Fruit fly (Drosophila melanogaster) whole organism, embryonic: ENCODE measurements around the gene Mul1.

Source experiments
- Ada2b ChIP-seq: fragments of 200-800 bp; sonication (Bioruptor generic); IDR thresholded peaks from 2 replicates; pipeline ENCODE4 v1.3.6; 2022; ENCODE audit warnings: missing biosample characterization, missing genetic modification characterization
- Atf6 ChIP-seq: fragments of 200-800 bp; sonication (Bioruptor generic); IDR thresholded peaks from 2 replicates; pipeline ENCODE4 v1.3.6; 2022; ENCODE audit warnings: missing biosample characterization, missing genetic modification characterization
- Awh ChIP-seq: fragments of 200-800 bp; sonication (Bioruptor generic); IDR thresholded peaks from 2 replicates; pipeline ENCODE4, ENCODE4 v1.3.6; 2022; ENCODE audit warnings: missing biosample characterization, missing genetic modification characterization
- Blimp-1 ChIP-seq: fragments of 200-800 bp; sonication (Bioruptor generic); optimal IDR thresholded peaks from 3 replicates; lab custom pipeline; 2018; ENCODE audit warnings: missing biosample characterization, missing genetic modification characterization, mild to moderate bottlenecking, moderate library complexity, missing genetic modification reagents
- CG10366 ChIP-seq: fragments of 200-800 bp; sonication (Bioruptor generic); IDR thresholded peaks from 2 replicates; pipeline ENCODE4 v1.3.6; 2022; ENCODE audit warnings: missing biosample characterization, missing genetic modification characterization
- CG10431 ChIP-seq: fragments of 200-800 bp; sonication (Bioruptor generic); optimal IDR thresholded peaks from 3 replicates; lab custom pipeline; 2018; ENCODE audit warnings: missing biosample characterization, mild to moderate bottlenecking, missing genetic modification characterization
- CG12155 ChIP-seq: fragments of 200-800 bp; sonication (Bioruptor generic); optimal IDR thresholded peaks from 3 replicates; lab custom pipeline; 2016; ENCODE audit warnings: missing biosample characterization, missing genetic modification characterization
- CG12299 ChIP-seq: fragments of 200-800 bp; sonication (Bioruptor generic); optimal IDR thresholded peaks from 2 replicates; lab custom pipeline; 2018; ENCODE audit warnings: missing biosample characterization, mild to moderate bottlenecking, missing genetic modification characterization
- CG13894 ChIP-seq: fragments of 200-800 bp; sonication (Bioruptor generic); optimal IDR thresholded peaks from 3 replicates; lab custom pipeline; 2018; ENCODE audit warnings: missing biosample characterization, mild to moderate bottlenecking, missing genetic modification characterization, moderate library complexity
- CG15011 ChIP-seq: fragments of 200-800 bp; sonication (Bioruptor generic); optimal IDR thresholded peaks from 3 replicates; lab custom pipeline; 2018; ENCODE audit warnings: missing biosample characterization, mild to moderate bottlenecking, missing genetic modification characterization
- CG16779 ChIP-seq: fragments of 200-800 bp; sonication (Bioruptor generic); IDR thresholded peaks from 2 replicates; pipeline ENCODE4 v1.3.6; 2022; ENCODE audit warnings: missing biosample characterization, missing genetic modification characterization
- CG17359 ChIP-seq: fragments of 200-800 bp; sonication (Bioruptor generic); optimal IDR thresholded peaks from 3 replicates; lab custom pipeline; 2018; ENCODE audit warnings: missing biosample characterization, mild to moderate bottlenecking, missing genetic modification characterization, moderate library complexity
- CG17361 ChIP-seq: fragments of 200-800 bp; sonication (Bioruptor generic); IDR thresholded peaks from 3 replicates; pipeline ENCODE4 v1.3.6; 2022; ENCODE audit warnings: missing biosample characterization, missing genetic modification characterization
- CG4424 ChIP-seq: fragments of 200-800 bp; sonication (Bioruptor generic); optimal IDR thresholded peaks from 3 replicates; lab custom pipeline; 2016; ENCODE audit warnings: missing biosample characterization, missing genetic modification characterization
- CG5953 ChIP-seq: fragments of 200-800 bp; sonication (Bioruptor generic); IDR thresholded peaks from 2 replicates; pipeline ENCODE4 v1.3.6; 2022; ENCODE audit warnings: missing biosample characterization, missing genetic modification characterization
- CG6854 ChIP-seq: fragments of 200-800 bp; sonication (Bioruptor generic); optimal IDR thresholded peaks from 3 replicates; lab custom pipeline; 2017; ENCODE audit warnings: missing biosample characterization, mild to moderate bottlenecking, missing genetic modification characterization
- CG7963 ChIP-seq: fragments of 200-800 bp; sonication (Bioruptor generic); IDR thresholded peaks from 3 replicates; pipeline ENCODE4 v1.3.6; 2022; ENCODE audit warnings: missing biosample characterization, missing genetic modification characterization; ENCODE audit not compliant: partially characterized antibody
- CG8290 ChIP-seq, 3 experiments: fragments of 200-800 bp; sonication (Bioruptor generic); optimal IDR thresholded peaks; 2 replicates each; lab custom pipeline; 2016 to 2019; ENCODE audit warnings: missing biosample characterization in 3 of 3, missing genetic modification characterization in 3 of 3, mild to moderate bottlenecking in 2 of 3, moderate library complexity in 1 of 3
- CG9437 ChIP-seq: fragments of 200-800 bp; sonication (Bioruptor generic); optimal IDR thresholded peaks from 2 replicates; lab custom pipeline; 2018; ENCODE audit warnings: missing biosample characterization, mild to moderate bottlenecking, missing genetic modification characterization
- Dfd ChIP-seq, 2 experiments: fragments of >200 bp; optimal IDR thresholded peaks; 2 replicates each; lab custom pipeline; 2017; ENCODE audit warnings: missing biosample characterization in 2 of 2, missing genetic modification characterization in 2 of 2
- Dll ChIP-seq: fragments of 200-800 bp; sonication (Bioruptor generic); IDR thresholded peaks from 4 replicates; pipeline ENCODE4 v1.3.6; 2022; ENCODE audit warnings: missing biosample characterization, missing genetic modification characterization; ENCODE audit not compliant: partially characterized antibody
- Drgx ChIP-seq: fragments of 200-800 bp; sonication (Bioruptor generic); IDR thresholded peaks from 2 replicates; pipeline ENCODE4 v1.3.6; 2022; ENCODE audit warnings: missing biosample characterization, missing genetic modification characterization
- Ets97D ChIP-seq: fragments of 200-800 bp; sonication (Bioruptor generic); optimal IDR thresholded peaks from 3 replicates; lab custom pipeline; 2016; ENCODE audit warnings: missing biosample characterization, missing genetic modification characterization
- HHEX ChIP-seq: fragments of 200-800 bp; sonication (Bioruptor generic); optimal IDR thresholded peaks from 3 replicates; lab custom pipeline; 2017; ENCODE audit warnings: missing biosample characterization, mild to moderate bottlenecking, missing genetic modification characterization, missing genetic modification reagents
- MTF-1 ChIP-seq: fragments of 200-800 bp; sonication (Bioruptor generic); optimal IDR thresholded peaks from 2 replicates; lab custom pipeline; 2018; ENCODE audit warnings: missing biosample characterization, mild to moderate bottlenecking, missing genetic modification characterization, borderline replicate concordance
- Optix ChIP-seq: fragments of 200-800 bp; sonication (Bioruptor generic); IDR thresholded peaks from 3 replicates; pipeline ENCODE4 v1.3.6; 2022; ENCODE audit warnings: missing biosample characterization, missing genetic modification characterization
- Rfx ChIP-seq: fragments of 200-800 bp; sonication (Bioruptor generic); IDR thresholded peaks from 2 replicates; pipeline ENCODE4 v1.3.6; 2022; ENCODE audit warnings: missing biosample characterization, missing genetic modification characterization
- Sox102F ChIP-seq: fragments of 200-800 bp; sonication (Bioruptor generic); optimal IDR thresholded peaks from 2 replicates; lab custom pipeline; 2018; ENCODE audit warnings: missing biosample characterization, mild to moderate bottlenecking, missing genetic modification characterization, moderate library complexity
- TFAM ChIP-seq: fragments of 200-800 bp; sonication (Bioruptor generic); optimal IDR thresholded peaks from 2 replicates; lab custom pipeline; 2017; ENCODE audit warnings: missing biosample characterization, missing genetic modification characterization, inconsistent platforms
- Tbp ChIP-seq: fragments of >200 bp; optimal IDR thresholded peaks from 2 replicates; lab custom pipeline; 2018; ENCODE audit warnings: missing biosample characterization, missing genetic modification characterization
- Xrp1 ChIP-seq: fragments of 200-800 bp; sonication (Bioruptor generic); IDR thresholded peaks from 2 replicates; pipeline ENCODE4 v1.3.6; 2022; ENCODE audit warnings: missing biosample characterization, missing genetic modification characterization
- bowl ChIP-seq: fragments of 200-800 bp; sonication (Bioruptor generic); IDR thresholded peaks from 2 replicates; pipeline ENCODE4 v1.3.6; 2022; ENCODE audit warnings: missing biosample characterization, missing genetic modification characterization
- btn ChIP-seq: fragments of 200-800 bp; sonication (Bioruptor generic); optimal IDR thresholded peaks from 2 replicates; lab custom pipeline; 2016; ENCODE audit warnings: missing biosample characterization, missing genetic modification characterization
- cad ChIP-seq: fragments of >200 bp; optimal IDR thresholded peaks from 2 replicates; lab custom pipeline; 2017; ENCODE audit warnings: missing biosample characterization, missing genetic modification characterization
- chm ChIP-seq: fragments of 200-800 bp; sonication (Bioruptor generic); IDR thresholded peaks from 2 replicates; pipeline ENCODE4 v1.3.6; 2022; ENCODE audit warnings: missing biosample characterization, missing genetic modification characterization
- chn ChIP-seq: fragments of 200-800 bp; sonication (Bioruptor generic); optimal IDR thresholded peaks from 2 replicates; lab custom pipeline; 2016; ENCODE audit warnings: missing biosample characterization, missing genetic modification characterization
- crp ChIP-seq, 2 experiments: fragments of 200-800 bp; sonication (Bioruptor generic); optimal IDR thresholded peaks; 2 replicates in 1 of 2; 3 replicates in 1 of 2; lab custom pipeline; 2017; ENCODE audit warnings: missing biosample characterization in 2 of 2, missing genetic modification characterization in 2 of 2, mild to moderate bottlenecking in 1 of 2, moderate library complexity in 1 of 2
- dmrt99B ChIP-seq: fragments of 200-800 bp; sonication (Bioruptor generic); optimal IDR thresholded peaks from 2 replicates; lab custom pipeline; 2018; ENCODE audit warnings: missing biosample characterization, mild to moderate bottlenecking, missing genetic modification characterization, moderate library complexity
- fd102C ChIP-seq: fragments of 200-800 bp; sonication (Bioruptor generic); optimal IDR thresholded peaks from 2 replicates; lab custom pipeline; 2018; ENCODE audit warnings: missing biosample characterization, mild to moderate bottlenecking, missing genetic modification characterization, moderate library complexity
- gro ChIP-seq: fragments of 200-800 bp; sonication (Bioruptor generic); optimal IDR thresholded peaks from 2 replicates; lab custom pipeline; 2016; ENCODE audit warnings: missing biosample characterization, missing genetic modification characterization
- ham ChIP-seq: fragments of 200-800 bp; sonication (Bioruptor generic); IDR thresholded peaks from 2 replicates; pipeline ENCODE4 v1.3.6; 2022; ENCODE audit warnings: missing biosample characterization, missing genetic modification characterization
- lmd ChIP-seq: fragments of 200-800 bp; sonication (Bioruptor generic); IDR thresholded peaks from 2 replicates; pipeline ENCODE4 v1.3.6; 2022; ENCODE audit warnings: missing biosample characterization, missing genetic modification characterization
- nerfin-1 ChIP-seq: fragments of 200-800 bp; sonication (Bioruptor generic); optimal IDR thresholded peaks from 3 replicates; lab custom pipeline; 2019; ENCODE audit warnings: missing biosample characterization, mild to moderate bottlenecking, missing genetic modification characterization, moderate library complexity
- nom ChIP-seq: fragments of 200-800 bp; sonication (Bioruptor generic); optimal IDR thresholded peaks from 2 replicates; lab custom pipeline; 2017; ENCODE audit warnings: missing biosample characterization, missing genetic modification characterization, mild to moderate bottlenecking, moderate library complexity, missing genetic modification reagents
- pita ChIP-seq: fragments of 200-800 bp; sonication (Bioruptor generic); optimal IDR thresholded peaks from 2 replicates; lab custom pipeline; 2017; ENCODE audit warnings: missing biosample characterization, mild to moderate bottlenecking, missing genetic modification characterization
- slp2 ChIP-seq: fragments of 200-800 bp; sonication (Bioruptor generic); optimal IDR thresholded peaks from 2 replicates; lab custom pipeline; 2016; ENCODE audit warnings: missing biosample characterization, missing genetic modification characterization
- sqz ChIP-seq: fragments of 200-800 bp; sonication (Bioruptor generic); optimal IDR thresholded peaks from 3 replicates; lab custom pipeline; 2018; ENCODE audit warnings: missing biosample characterization, mild to moderate bottlenecking, missing genetic modification characterization
- sr ChIP-seq: fragments of 200-800 bp; sonication (Bioruptor generic); IDR thresholded peaks from 3 replicates; pipeline ENCODE4 v1.3.6; 2022; ENCODE audit warnings: missing biosample characterization, missing genetic modification characterization
- tap ChIP-seq: fragments of 200-800 bp; optimal IDR thresholded peaks from 3 replicates; lab custom pipeline; 2019; ENCODE audit warnings: missing biosample characterization, mild to moderate bottlenecking, missing genetic modification characterization, moderate library complexity
- tna ChIP-seq: fragments of 200-800 bp; sonication (Bioruptor generic); IDR thresholded peaks from 2 replicates; pipeline ENCODE4 v1.3.6; 2022; ENCODE audit warnings: missing biosample characterization, missing genetic modification characterization; ENCODE audit not compliant: partially characterized antibody
- wor ChIP-seq: fragments of 200-800 bp; sonication (Bioruptor generic); IDR thresholded peaks from 2 replicates; pipeline ENCODE4 v1.3.6; 2022; ENCODE audit warnings: missing biosample characterization, missing genetic modification characterization

Gene Mul1

DNA sequence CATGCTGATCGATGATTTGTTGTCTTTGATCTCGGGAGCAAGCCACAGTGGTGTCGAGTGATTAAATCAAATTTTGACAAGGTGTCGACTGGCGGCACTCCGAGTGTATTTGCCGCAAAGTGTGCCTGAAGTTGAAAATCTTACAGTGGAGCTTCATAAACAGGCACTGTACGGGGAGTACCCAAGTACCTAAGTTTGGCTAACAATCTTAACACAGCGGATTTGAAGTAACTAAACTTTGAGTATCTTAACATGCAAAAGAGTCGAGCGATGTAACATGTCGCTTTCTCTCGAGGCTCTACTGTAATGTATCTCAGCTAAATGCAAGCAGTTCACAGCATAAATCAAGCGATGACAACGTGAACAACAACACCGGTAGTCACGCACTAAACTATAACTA, 4.5 kb upstream of the Mul1 start (continued):
- TF ChIP-seq CG12155: peak; percentile 34
- no peak for TF ChIP-seq crp (GFP tag; optimal IDR thresholded peaks at IDR 0.05; lab: Kevin White, UChicago)
- peak; percentile 74 for TF ChIP-seq CG4424 (GFP tag; lab: Kevin White, UChicago)
- peak; percentile 61 for TF ChIP-seq Ada2b (GFP tag; lab: Robert Waterston, UW)
- no peak for TF ChIP-seq CG12299 (tag; lab: Kevin White, UChicago)
- TF ChIP-seq gro: no peak
- TF ChIP-seq dmrt99B (tag; lab: Kevin White, UChicago): peak; percentile 58
- peak; percentile 45 for TF ChIP-seq slp2 (GFP tag; lab: Kevin White, UChicago)
- peak; percentile 63 for TF ChIP-seq MTF-1
- peak; percentile 58 for TF ChIP-seq wor (GFP tag; lab: Robert Waterston, UW)
- TF ChIP-seq nom: no peak
- TF ChIP-seq sqz: peak; percentile 3
- TF ChIP-seq TFAM (GFP tag; lab: Kevin White, UChicago): no peak
- TF ChIP-seq Awh (GFP tag; lab: Robert Waterston, UW): peak; percentile 55; the same call in 1 of the 2 replicates
- TF ChIP-seq Atf6 (GFP tag; lab: Robert Waterston, UW): no peak
- TF ChIP-seq Blimp-1: peak; percentile 68
- no peak for TF ChIP-seq CG6854 (GFP tag; lab: Kevin White, UChicago)
- no peak for TF ChIP-seq CG16779 (GFP tag; lab: Robert Waterston, UW)
- TF ChIP-seq Optix: peak; percentile 81; the same call in 2 of the 3 replicates
- no peak for TF ChIP-seq CG13894 (tag; lab: Kevin White, UChicago)
- peak; percentile 65 for TF ChIP-seq Sox102F (GFP tag; lab: Kevin White, UChicago)
- no peak for TF ChIP-seq pita (GFP tag; lab: Kevin White, UChicago)
- peak; percentile 54 for TF ChIP-seq btn
- TF ChIP-seq sr (GFP tag; lab: Robert Waterston, UW): no peak; the same call in 2 of the 3 replicates
- no peak for TF ChIP-seq cad (GFP tag; lab: Kevin White, UChicago)
- TF ChIP-seq CG17359 (tag; lab: Kevin White, UChicago): peak; percentile 63
- peak; percentile 56 for TF ChIP-seq nerfin-1 (tag; lab: Kevin White, UChicago)
- TF ChIP-seq ham (GFP tag; lab: Robert Waterston, UW): no peak
- TF ChIP-seq CG8290 (GFP tag; optimal IDR thresholded peaks at IDR 0.05; lab: Kevin White, UChicago): peak; percentile 46
- peak in 1 of 2 experiments; percentile 67 for TF ChIP-seq CG8290 (tag; optimal IDR thresholded peaks at IDR 0.05; lab: Kevin White, UChicago)
- peak; percentile 55; the same call in 1 of the 2 replicates for TF ChIP-seq CG5953
- TF ChIP-seq Ets97D (GFP tag; lab: Kevin White, UChicago): peak; percentile 4
- peak; percentile 66 for TF ChIP-seq CG10366 (GFP tag; lab: Robert Waterston, UW)
- TF ChIP-seq Rfx (GFP tag; lab: Robert Waterston, UW): no peak
- peak; percentile 64 for TF ChIP-seq CG17361 (GFP tag; lab: Robert Waterston, UW)
- no peak for TF ChIP-seq CG15011 (GFP tag; lab: Kevin White, UChicago)
- no peak for TF ChIP-seq fd102C (GFP tag; lab: Kevin White, UChicago)
- TF ChIP-seq chn (GFP tag; lab: Kevin White, UChicago): peak; percentile 66
- peak; percentile 86 for TF ChIP-seq Xrp1
- no peak for TF ChIP-seq CG9437 (GFP tag; lab: Kevin White, UChicago)
- no peak for TF ChIP-seq tna
- TF ChIP-seq lmd: peak; percentile 71
- TF ChIP-seq chm (GFP tag; lab: Robert Waterston, UW): peak; percentile 91
- TF ChIP-seq CG7963 (GFP tag; lab: Robert Waterston, UW): no peak
- TF ChIP-seq Dll (GFP tag; lab: Robert Waterston, UW): no peak
- TF ChIP-seq Tbp (GFP tag; lab: Kevin White, UChicago): no peak
- TF ChIP-seq Dfd (GFP tag; optimal IDR thresholded peaks at IDR 0.05; lab: Kevin White, UChicago): no peak
- TF ChIP-seq HHEX (GFP tag; lab: Kevin White, UChicago): peak; percentile 35
- peak; percentile 53 for TF ChIP-seq Drgx (GFP tag; lab: Robert Waterston, UW)
- peak; percentile 18 for TF ChIP-seq tap
- TF ChIP-seq bowl (GFP tag; lab: Robert Waterston, UW): no peak
- peak; percentile 22 for TF ChIP-seq CG10431 (GFP tag; lab: Kevin White, UChicago)
